Fruit fly (Drosophila melanogaster) whole organism, embryonic: Measurements from ENCODE around the gene CG13605.

Source experiments
- ATbp ChIP-seq: fragments of 200-800 bp; sonication (Bioruptor generic); optimal IDR thresholded peaks from 2 replicates; lab custom pipeline; 2017; ENCODE audit warnings: missing biosample characterization, mild to moderate bottlenecking, missing genetic modification characterization, missing genetic modification reagents
- Aef1 ChIP-seq: fragments of 200-800 bp; sonication (Bioruptor generic); IDR thresholded peaks from 3 replicates; pipeline ENCODE4 v1.3.6; 2022; ENCODE audit warnings: missing biosample characterization, missing genetic modification characterization
- Atf3 ChIP-seq: fragments of 200-800 bp; sonication (Bioruptor generic); optimal IDR thresholded peaks from 3 replicates; lab custom pipeline; 2016; ENCODE audit warnings: missing biosample characterization, missing genetic modification characterization
- B-H1 ChIP-seq: fragments of 200-800 bp; sonication (Bioruptor generic); IDR thresholded peaks from 3 replicates; pipeline ENCODE4 v1.3.6; 2022; ENCODE audit warnings: missing biosample characterization, missing genetic modification characterization
- Bdp1 ChIP-seq: fragments of 200-800 bp; sonication (Bioruptor generic); optimal IDR thresholded peaks from 3 replicates; lab custom pipeline; 2016; ENCODE audit warnings: missing biosample characterization, missing genetic modification characterization
- CG10959 ChIP-seq: fragments of 200-800 bp; sonication (Bioruptor generic); IDR thresholded peaks from 2 replicates; pipeline ENCODE4 v1.3.6; 2022; ENCODE audit warnings: missing biosample characterization, missing genetic modification characterization
- CG11456 ChIP-seq: fragments of 200-800 bp; sonication (Bioruptor generic); IDR thresholded peaks from 3 replicates; pipeline ENCODE4 v1.3.6; 2022; ENCODE audit warnings: missing biosample characterization, missing genetic modification characterization
- CG13424 ChIP-seq: fragments of 200-800 bp; sonication (Bioruptor generic); optimal IDR thresholded peaks from 2 replicates; lab custom pipeline; 2019; ENCODE audit warnings: missing biosample characterization, mild to moderate bottlenecking, missing genetic modification characterization, moderate library complexity
- CG13624 ChIP-seq: fragments of 200-800 bp; sonication (Bioruptor generic); optimal IDR thresholded peaks from 2 replicates; lab custom pipeline; 2016; ENCODE audit warnings: missing biosample characterization, missing genetic modification characterization
- CG14965 ChIP-seq: fragments of 200-800 bp; sonication (Bioruptor generic); optimal IDR thresholded peaks from 2 replicates; lab custom pipeline; 2016; ENCODE audit warnings: missing biosample characterization, missing genetic modification characterization, borderline replicate concordance
- CG16813 ChIP-seq: fragments of 200-800 bp; sonication (Bioruptor generic); IDR thresholded peaks from 3 replicates; pipeline ENCODE4 v1.3.6; 2022; ENCODE audit warnings: missing biosample characterization, missing genetic modification characterization; ENCODE audit not compliant: partially characterized antibody
- CG1792 ChIP-seq: fragments of 200-800 bp; sonication (Bioruptor generic); optimal IDR thresholded peaks from 2 replicates; lab custom pipeline; 2016; ENCODE audit warnings: missing biosample characterization, missing genetic modification characterization
- CG30431 ChIP-seq: fragments of 200-800 bp; sonication (Bioruptor generic); optimal IDR thresholded peaks from 2 replicates; lab custom pipeline; 2017; ENCODE audit warnings: missing biosample characterization, missing genetic modification characterization
- CG4328 ChIP-seq: fragments of 200-800 bp; sonication (Bioruptor generic); optimal IDR thresholded peaks from 3 replicates; lab custom pipeline; 2017; ENCODE audit warnings: missing biosample characterization, missing genetic modification reagents, missing genetic modification characterization
- CG4617 ChIP-seq: fragments of 200-800 bp; sonication (Bioruptor generic); optimal IDR thresholded peaks from 3 replicates; lab custom pipeline; 2016; ENCODE audit warnings: missing biosample characterization, missing genetic modification characterization, borderline replicate concordance
- CG4730 ChIP-seq: fragments of 200-800 bp; sonication (Bioruptor generic); IDR thresholded peaks from 2 replicates; pipeline ENCODE4 v1.3.6; 2022; ENCODE audit warnings: missing biosample characterization, missing genetic modification characterization
- CG6854 ChIP-seq: fragments of 200-800 bp; sonication (Bioruptor generic); optimal IDR thresholded peaks from 3 replicates; lab custom pipeline; 2017; ENCODE audit warnings: missing biosample characterization, mild to moderate bottlenecking, missing genetic modification characterization
- CG8924 ChIP-seq: fragments of 200-800 bp; optimal IDR thresholded peaks from 3 replicates; lab custom pipeline; 2019; ENCODE audit warnings: missing biosample characterization, mild to moderate bottlenecking, missing genetic modification characterization, moderate library complexity
- CTCF ChIP-seq: fragments of 200-800 bp; sonication (Bioruptor generic); optimal IDR thresholded peaks from 2 replicates; lab custom pipeline; 2017; ENCODE audit warnings: missing biosample characterization, mild to moderate bottlenecking, missing genetic modification characterization, moderate library complexity
- CoRest ChIP-seq: fragments of 200-800 bp; sonication (Bioruptor generic); optimal IDR thresholded peaks from 3 replicates; lab custom pipeline; 2018; ENCODE audit warnings: missing biosample characterization, mild to moderate bottlenecking, missing genetic modification characterization, moderate library complexity
- CrebB ChIP-seq: fragments of 200-800 bp; sonication (Bioruptor generic); optimal IDR thresholded peaks from 3 replicates; lab custom pipeline; 2018; ENCODE audit warnings: missing biosample characterization, mild to moderate bottlenecking, missing genetic modification characterization
- D19A ChIP-seq: fragments of 200-800 bp; optimal IDR thresholded peaks from 3 replicates; lab custom pipeline; 2019; ENCODE audit warnings: missing biosample characterization, mild to moderate bottlenecking, missing genetic modification characterization, moderate library complexity
- Deaf1 ChIP-seq: fragments of 200-800 bp; optimal IDR thresholded peaks from 3 replicates; lab custom pipeline; 2019; ENCODE audit warnings: missing biosample characterization, mild to moderate bottlenecking, missing genetic modification characterization, moderate library complexity
- Drgx ChIP-seq: fragments of 200-800 bp; sonication (Bioruptor generic); IDR thresholded peaks from 2 replicates; pipeline ENCODE4 v1.3.6; 2022; ENCODE audit warnings: missing biosample characterization, missing genetic modification characterization
- E2f2 ChIP-seq: fragments of 200-800 bp; sonication (Bioruptor generic); IDR thresholded peaks from 2 replicates; pipeline ENCODE4 v1.3.6; 2022; ENCODE audit warnings: missing biosample characterization, missing genetic modification characterization
- Ets65A ChIP-seq: fragments of 200-800 bp; sonication (Bioruptor generic); peaks from one replicate; lab custom pipeline; 2016; ENCODE audit warnings: missing biosample characterization, missing genetic modification characterization
- HHEX ChIP-seq: fragments of 200-800 bp; sonication (Bioruptor generic); optimal IDR thresholded peaks from 3 replicates; lab custom pipeline; 2017; ENCODE audit warnings: missing biosample characterization, mild to moderate bottlenecking, missing genetic modification characterization, missing genetic modification reagents
- Nf-YA ChIP-seq: fragments of 200-800 bp; sonication (Bioruptor generic); IDR thresholded peaks from 2 replicates; pipeline ENCODE4 v1.3.6; 2022; ENCODE audit warnings: missing biosample characterization, missing genetic modification characterization
- Optix ChIP-seq: fragments of 200-800 bp; sonication (Bioruptor generic); IDR thresholded peaks from 3 replicates; pipeline ENCODE4 v1.3.6; 2022; ENCODE audit warnings: missing biosample characterization, missing genetic modification characterization
- Poxn ChIP-seq: fragments of 200-800 bp; sonication (Bioruptor generic); IDR thresholded peaks from 2 replicates; pipeline ENCODE4 v1.3.6; 2022; ENCODE audit warnings: missing biosample characterization, missing genetic modification characterization
- Xrp1 ChIP-seq: fragments of 200-800 bp; sonication (Bioruptor generic); IDR thresholded peaks from 2 replicates; pipeline ENCODE4 v1.3.6; 2022; ENCODE audit warnings: missing biosample characterization, missing genetic modification characterization
- aop ChIP-seq: fragments of 200-800 bp; sonication (Bioruptor generic); IDR thresholded peaks from 2 replicates; pipeline ENCODE4 v1.3.6; 2022; ENCODE audit warnings: missing biosample characterization, missing genetic modification characterization
- bowl ChIP-seq: fragments of 200-800 bp; sonication (Bioruptor generic); IDR thresholded peaks from 2 replicates; pipeline ENCODE4 v1.3.6; 2022; ENCODE audit warnings: missing biosample characterization, missing genetic modification characterization
- ci ChIP-seq: fragments of 200-800 bp; sonication (Bioruptor generic); IDR thresholded peaks from 3 replicates; pipeline ENCODE4 v1.3.6; 2022; ENCODE audit warnings: missing biosample characterization, missing genetic modification characterization
- dan ChIP-seq: fragments of 200-800 bp; sonication (Bioruptor generic); IDR thresholded peaks from 2 replicates; pipeline ENCODE4 v1.3.6; 2022; ENCODE audit warnings: missing biosample characterization, missing genetic modification characterization
- dmrt11E ChIP-seq: fragments of 200-800 bp; sonication (Bioruptor generic); optimal IDR thresholded peaks from 3 replicates; lab custom pipeline; 2018; ENCODE audit warnings: missing biosample characterization, mild to moderate bottlenecking, missing genetic modification characterization, moderate library complexity
- ems ChIP-seq: fragments of 200-800 bp; sonication (Bioruptor generic); optimal IDR thresholded peaks from 3 replicates; lab custom pipeline; 2016; ENCODE audit warnings: missing biosample characterization, missing genetic modification characterization
- fd102C ChIP-seq: fragments of 200-800 bp; sonication (Bioruptor generic); optimal IDR thresholded peaks from 2 replicates; lab custom pipeline; 2018; ENCODE audit warnings: missing biosample characterization, mild to moderate bottlenecking, missing genetic modification characterization, moderate library complexity
- gcm2 ChIP-seq: fragments of 200-800 bp; sonication (Bioruptor generic); optimal IDR thresholded peaks from 2 replicates; lab custom pipeline; 2016; ENCODE audit warnings: missing biosample characterization, missing genetic modification characterization
- gro ChIP-seq: fragments of 200-800 bp; sonication (Bioruptor generic); optimal IDR thresholded peaks from 2 replicates; lab custom pipeline; 2016; ENCODE audit warnings: missing biosample characterization, missing genetic modification characterization
- hbn ChIP-seq: fragments of 200-800 bp; sonication (Bioruptor generic); IDR thresholded peaks from 2 replicates; pipeline ENCODE4 v1.3.6; 2022; ENCODE audit warnings: missing biosample characterization, missing genetic modification characterization; ENCODE audit not compliant: partially characterized antibody
- kah ChIP-seq: fragments of 200-800 bp; sonication (Bioruptor generic); optimal IDR thresholded peaks from 2 replicates; lab custom pipeline; 2018; ENCODE audit warnings: missing biosample characterization, mild to moderate bottlenecking, missing genetic modification characterization
- nom ChIP-seq: fragments of 200-800 bp; sonication (Bioruptor generic); optimal IDR thresholded peaks from 2 replicates; lab custom pipeline; 2017; ENCODE audit warnings: missing biosample characterization, missing genetic modification characterization, mild to moderate bottlenecking, moderate library complexity, missing genetic modification reagents
- sens-2 ChIP-seq: fragments of 200-800 bp; sonication (Bioruptor generic); IDR thresholded peaks from 2 replicates; pipeline ENCODE4 v1.3.6; 2022; ENCODE audit warnings: missing biosample characterization, missing genetic modification characterization
- shn ChIP-seq: fragments of 200-800 bp; sonication (Bioruptor generic); optimal IDR thresholded peaks from 3 replicates; lab custom pipeline; 2016; ENCODE audit warnings: missing biosample characterization, missing genetic modification characterization
- so ChIP-seq: fragments of 200-800 bp; sonication (Bioruptor generic); IDR thresholded peaks from 3 replicates; pipeline ENCODE4 v1.3.6; 2022; ENCODE audit warnings: missing biosample characterization, missing genetic modification characterization
- stc ChIP-seq: fragments of 200-800 bp; sonication (Bioruptor generic); IDR thresholded peaks from 2 replicates; pipeline ENCODE4 v1.3.6; 2022; ENCODE audit warnings: missing biosample characterization, missing genetic modification characterization
- stwl ChIP-seq: fragments of 200-800 bp; sonication (Bioruptor generic); optimal IDR thresholded peaks from 3 replicates; lab custom pipeline; 2018; ENCODE audit warnings: missing biosample characterization, mild to moderate bottlenecking, missing genetic modification characterization, moderate library complexity
- sug ChIP-seq: fragments of 200-800 bp; optimal IDR thresholded peaks from 2 replicates; lab custom pipeline; 2019; ENCODE audit warnings: missing biosample characterization, mild to moderate bottlenecking, missing genetic modification characterization, moderate library complexity
- vvl ChIP-seq: fragments of 200-800 bp; sonication (Bioruptor generic); IDR thresholded peaks from 2 replicates; pipeline ENCODE4 v1.3.6; 2022; ENCODE audit warnings: missing biosample characterization, missing genetic modification characterization
- zen ChIP-seq: fragments of 200-800 bp; sonication (Bioruptor generic); optimal IDR thresholded peaks from 3 replicates; lab custom pipeline; 2018; ENCODE audit warnings: missing biosample characterization, mild to moderate bottlenecking, missing genetic modification characterization, moderate library complexity
- zfh1 ChIP-seq: fragments of 200-800 bp; sonication (Bioruptor generic); IDR thresholded peaks from 3 replicates; pipeline ENCODE4 v1.3.6; 2022; ENCODE audit warnings: missing biosample characterization, missing genetic modification characterization

The CG13605 gene

dm6 chr3R:24141013-24141592, 28.9 kb upstream of the CG13605 start, which contains the start of gene Kal1 (continued):
- peak; percentile 90 for TF ChIP-seq kah (GFP tag; lab: Kevin White, UChicago)
- peak; percentile 91 for TF ChIP-seq sens-2 (GFP tag; lab: Robert Waterston, UW)
- TF ChIP-seq Poxn (GFP tag; lab: Robert Waterston, UW), result no peak
- peak; percentile 98 for TF ChIP-seq vvl (GFP tag; lab: Robert Waterston, UW)
- peak; percentile 85 for TF ChIP-seq Ets65A (GFP tag; lab: Kevin White, UChicago)
- peak; percentile 93 for TF ChIP-seq D19A (tag; lab: Kevin White, UChicago)
- peak; percentile 97 for TF ChIP-seq nom (GFP tag; lab: Kevin White, UChicago)
- TF ChIP-seq gro (GFP tag; lab: Kevin White, UChicago), result no peak
- peak; percentile 99 for TF ChIP-seq Drgx (GFP tag; lab: Robert Waterston, UW)
- peak; percentile 71 for TF ChIP-seq Deaf1
- peak; percentile 84 for TF ChIP-seq CG4730
- TF ChIP-seq fd102C (GFP tag; lab: Kevin White, UChicago), result peak; percentile 30
- peak; percentile 96 for TF ChIP-seq ATbp
- TF ChIP-seq gcm2 (GFP tag; lab: Kevin White, UChicago), result peak; percentile 35
- peak; percentile 78 for TF ChIP-seq E2f2 (GFP tag; lab: Robert Waterston, UW)
- peak; percentile 95 for TF ChIP-seq CG13424 (tag; lab: Kevin White, UChicago)
- TF ChIP-seq sug (tag; lab: Kevin White, UChicago), result peak; percentile 54
- TF ChIP-seq CG13624 (GFP tag; lab: Kevin White, UChicago), result no peak
- no peak for TF ChIP-seq shn (GFP tag; lab: Kevin White, UChicago)
- 0 out of 2 replicates have a peak, but pooled peaks have one; percentile 28 for TF ChIP-seq aop (GFP tag; lab: Robert Waterston, UW)
- no peak for TF ChIP-seq CG16813 (GFP tag; lab: Robert Waterston, UW)
- peak; percentile 81 for TF ChIP-seq zen
- TF ChIP-seq CG14965, result no peak
- TF ChIP-seq CG8924, result peak; percentile 95
- peak; percentile 81 for TF ChIP-seq CG30431
- TF ChIP-seq B-H1 (GFP tag; lab: Robert Waterston, UW), result peak; percentile 80
- TF ChIP-seq Atf3 (GFP tag; lab: Kevin White, UChicago), result no peak
- no peak for TF ChIP-seq Bdp1 (GFP tag; lab: Kevin White, UChicago)
- peak; percentile 89 for TF ChIP-seq CrebB (tag; lab: Kevin White, UChicago)
- TF ChIP-seq stwl (tag; lab: Kevin White, UChicago), result peak; percentile 32
- peak; percentile 91 for TF ChIP-seq HHEX (GFP tag; lab: Kevin White, UChicago)
- TF ChIP-seq CoRest (tag; lab: Kevin White, UChicago), result peak; percentile 90
- peak; percentile 85 for TF ChIP-seq bowl (GFP tag; lab: Robert Waterston, UW)
- peak; percentile 97 for TF ChIP-seq so
- peak; percentile 84 for TF ChIP-seq Nf-YA (GFP tag; lab: Robert Waterston, UW)
- peak; percentile 98 for TF ChIP-seq ci
- TF ChIP-seq hbn (GFP tag; lab: Robert Waterston, UW), result no peak
- TF ChIP-seq CG10959 (GFP tag; lab: Robert Waterston, UW), result peak; percentile 86
- TF ChIP-seq CG4617 (GFP tag; lab: Kevin White, UChicago), result peak; percentile 65
- peak; percentile 29 for TF ChIP-seq ems (GFP tag; lab: Kevin White, UChicago)
- peak; percentile 91 for TF ChIP-seq zfh1
- peak; percentile 80 for TF ChIP-seq CG4328 (GFP tag; lab: Kevin White, UChicago)
- TF ChIP-seq Optix, result peak; percentile 90
- peak; percentile 86 for TF ChIP-seq CG6854 (GFP tag; lab: Kevin White, UChicago)
- peak; percentile 69; the same call in 1 of the 3 replicates for TF ChIP-seq CG11456
- TF ChIP-seq dan (GFP tag; lab: Robert Waterston, UW), result peak; percentile 37; the same call in 1 of the 2 replicates
- peak; percentile 97 for TF ChIP-seq Xrp1
- TF ChIP-seq CTCF (GFP tag; lab: Kevin White, UChicago), result peak; percentile 67
- TF ChIP-seq Aef1 (GFP tag; lab: Robert Waterston, UW), result peak; percentile 82
- TF ChIP-seq dmrt11E (tag; lab: Kevin White, UChicago), result peak; percentile 93
- peak; percentile 95 for TF ChIP-seq stc (GFP tag; lab: Robert Waterston, UW)
- TF ChIP-seq CG1792 (GFP tag; lab: Kevin White, UChicago), result no peak
